Worm (Caenorhabditis elegans) whole organism, L3 larva: Measurements from ENCODE around the gene rpc-2.

Experiments
- R02D3.7 ChIP-seq: fragments of 150-350 bp; optimal IDR thresholded peaks from 2 replicates; lab custom pipeline; 2014; ENCODE audit warnings: missing biosample characterization, missing genetic modification characterization
- ZK546.5 ChIP-seq: sonication (generic microtip); optimal IDR thresholded peaks from 2 replicates; lab custom pipeline; 2017; ENCODE audit warnings: missing biosample characterization, missing genetic modification characterization
- ama-1 ChIP-seq: fragments of 150-350 bp; optimal IDR thresholded peaks from 2 replicates; lab custom pipeline; 2018
- ceh-16 ChIP-seq: sonication (generic microtip); optimal IDR thresholded peaks from 2 replicates; lab custom pipeline; 2017; ENCODE audit warnings: missing biosample characterization, missing genetic modification characterization
- ceh-82 ChIP-seq: fragments of 150-350 bp; optimal IDR thresholded peaks from 2 replicates; lab custom pipeline; 2014; ENCODE audit warnings: missing biosample characterization, missing genetic modification characterization
- egl-27 ChIP-seq: sonication (generic microtip); optimal IDR thresholded peaks from 4 replicates; lab custom pipeline; 2017; ENCODE audit warnings: missing biosample characterization, missing genetic modification reagents, missing genetic modification characterization
- egl-5 ChIP-seq: fragments of 150-350 bp; optimal IDR thresholded peaks from 2 replicates; lab custom pipeline; 2017; ENCODE audit warnings: missing biosample characterization, missing genetic modification reagents, missing genetic modification characterization, inconsistent platforms
- elt-1 ChIP-seq: fragments of 150-350 bp; optimal IDR thresholded peaks from 2 replicates; lab custom pipeline; 2014; ENCODE audit warnings: missing biosample characterization, missing genetic modification characterization
- elt-2 ChIP-seq: sonication (generic microtip); optimal IDR thresholded peaks from 2 replicates; lab custom pipeline; 2016; ENCODE audit warnings: missing genetic modification reagents, mild to moderate bottlenecking, missing genetic modification characterization, missing compliant biosample characterization
- elt-3 ChIP-seq, 3 experiments: fragments of 150-350 bp in 1 of 3; sonication (generic microtip) in 2 of 3; optimal IDR thresholded peaks; 2 replicates in 2 of 3; 4 replicates in 1 of 3; lab custom pipeline; 2014 to 2017; ENCODE audit warnings: missing biosample characterization in 3 of 3, missing genetic modification characterization in 3 of 3
- fkh-10 ChIP-seq: sonication (generic microtip); optimal IDR thresholded peaks from 2 replicates; lab custom pipeline; 2017; ENCODE audit warnings: missing biosample characterization, missing genetic modification reagents, missing genetic modification characterization
- fkh-2 ChIP-seq: fragments of 150-350 bp; optimal IDR thresholded peaks from 2 replicates; lab custom pipeline; 2014; ENCODE audit warnings: missing biosample characterization, missing genetic modification reagents, missing genetic modification characterization
- fos-1 ChIP-seq: fragments of 150-350 bp; optimal IDR thresholded peaks from 2 replicates; lab custom pipeline; 2014; ENCODE audit warnings: missing biosample characterization, missing genetic modification characterization
- hmg-11 ChIP-seq: sonication (generic microtip); optimal IDR thresholded peaks from 2 replicates; lab custom pipeline; 2016; ENCODE audit warnings: missing genetic modification characterization, missing compliant biosample characterization
- jun-1 ChIP-seq: fragments of 150-350 bp; optimal IDR thresholded peaks from 2 replicates; lab custom pipeline; 2014; ENCODE audit warnings: missing biosample characterization, missing genetic modification reagents, missing genetic modification characterization
- lin-15B ChIP-seq: fragments of 150-350 bp; optimal IDR thresholded peaks from 2 replicates; lab custom pipeline; 2014; ENCODE audit warnings: missing biosample characterization, missing genetic modification characterization
- lin-39 ChIP-seq: fragments of 150-350 bp; optimal IDR thresholded peaks from 2 replicates; lab custom pipeline; 2018; ENCODE audit warnings: missing biosample characterization, missing genetic modification reagents, missing genetic modification characterization
- lsy-12 ChIP-seq: sonication (generic microtip); optimal IDR thresholded peaks from 2 replicates; lab custom pipeline; 2016; ENCODE audit warnings: mild to moderate bottlenecking, missing genetic modification characterization, missing compliant biosample characterization
- mdl-1 ChIP-seq: fragments of 150-350 bp; optimal IDR thresholded peaks from 2 replicates; lab custom pipeline; 2014; ENCODE audit warnings: missing biosample characterization, missing genetic modification characterization
- mml-1 ChIP-seq: fragments of 150-350 bp; sonication (generic microtip); optimal IDR thresholded peaks from 3 replicates; lab custom pipeline; 2014; ENCODE audit warnings: missing biosample characterization, missing genetic modification characterization
- nfya-1 ChIP-seq: sonication (generic microtip); optimal IDR thresholded peaks from 2 replicates; lab custom pipeline; 2017; ENCODE audit warnings: missing genetic modification characterization, mild to moderate bottlenecking, missing compliant biosample characterization, antibody characterized with exemption, moderate library complexity; ENCODE audit not compliant: insufficient read depth
- nhr-11 ChIP-seq: fragments of 150-350 bp; optimal IDR thresholded peaks from 2 replicates; lab custom pipeline; 2014; ENCODE audit warnings: missing biosample characterization, missing genetic modification characterization
- nhr-12 ChIP-seq: fragments of 150-350 bp; optimal IDR thresholded peaks from 2 replicates; lab custom pipeline; 2014; ENCODE audit warnings: missing biosample characterization, missing genetic modification characterization
- nhr-23 ChIP-seq: fragments of 150-350 bp; optimal IDR thresholded peaks from 2 replicates; lab custom pipeline; 2014; ENCODE audit warnings: missing biosample characterization, missing genetic modification reagents, missing genetic modification characterization
- nhr-237 ChIP-seq: fragments of 150-350 bp; optimal IDR thresholded peaks from 2 replicates; lab custom pipeline; 2014; ENCODE audit warnings: missing biosample characterization, missing genetic modification characterization
- nhr-25 ChIP-seq: sonication (generic microtip); optimal IDR thresholded peaks from 2 replicates; lab custom pipeline; 2017; ENCODE audit warnings: missing biosample characterization, missing genetic modification characterization
- nhr-28 ChIP-seq: fragments of 150-350 bp; optimal IDR thresholded peaks from 2 replicates; lab custom pipeline; 2014; ENCODE audit warnings: missing biosample characterization, missing genetic modification characterization
- nhr-43 ChIP-seq: sonication (generic microtip); optimal IDR thresholded peaks from 2 replicates; lab custom pipeline; 2016; ENCODE audit warnings: mild to moderate bottlenecking, missing genetic modification characterization, missing compliant biosample characterization; ENCODE audit not compliant: poor library complexity, severe bottlenecking
- pha-4 ChIP-seq: fragments of 150-350 bp; optimal IDR thresholded peaks from 2 replicates; lab custom pipeline; 2014; ENCODE audit warnings: missing biosample characterization, missing genetic modification reagents, missing genetic modification characterization
- pqm-1 ChIP-seq: fragments of 150-350 bp; optimal IDR thresholded peaks from 2 replicates; lab custom pipeline; 2017; ENCODE audit warnings: missing biosample characterization, missing genetic modification characterization, inconsistent platforms
- sea-2 ChIP-seq: fragments of 150-350 bp; sonication (generic microtip); optimal IDR thresholded peaks from 4 replicates; lab custom pipeline; 2014; ENCODE audit warnings: missing biosample characterization, missing genetic modification reagents, missing genetic modification characterization
- skn-1 ChIP-seq: fragments of 150-350 bp; optimal IDR thresholded peaks from 2 replicates; lab custom pipeline; 2014; ENCODE audit warnings: missing biosample characterization, missing genetic modification characterization
- snpc-4 ChIP-seq: fragments of 150-350 bp; optimal IDR thresholded peaks from 2 replicates; lab custom pipeline; 2014; ENCODE audit warnings: missing biosample characterization, missing genetic modification characterization
- tbx-2 ChIP-seq: sonication (generic microtip); optimal IDR thresholded peaks from 2 replicates; lab custom pipeline; 2016; ENCODE audit warnings: mild to moderate bottlenecking, missing genetic modification characterization, missing compliant biosample characterization
- unc-39 ChIP-seq: sonication (generic microtip); optimal IDR thresholded peaks from 4 replicates; lab custom pipeline; 2017; ENCODE audit warnings: missing biosample characterization, missing genetic modification characterization
- unc-62 ChIP-seq: fragments of 150-350 bp; sonication (generic microtip); optimal IDR thresholded peaks from 4 replicates; lab custom pipeline; 2014; ENCODE audit warnings: missing biosample characterization, missing genetic modification reagents, missing genetic modification characterization
- ztf-11 ChIP-seq: fragments of 150-350 bp; optimal IDR thresholded peaks from 2 replicates; lab custom pipeline; 2014; ENCODE audit warnings: missing biosample characterization, missing genetic modification characterization

Gene rpc-2

ce11 chrIII:5586925-5587324 is 29.8 kb downstream of the rpc-2 start, which contains the start of gene F56D2.2:
F56D2.2 (plus strand) TSS chrIII:5587263.
- TF ChIP-seq nhr-12 (no peak), tbx-2 (tag; lab: Kevin White, UChicago) (no peak), mml-1 (tag; lab: Kevin White, UChicago) (no peak), pha-4 (peak; percentile 54), fkh-10 (GFP tag; lab: Kevin White, UChicago) (no peak), fkh-2 (tag; lab: Kevin White, UChicago) (no peak), ceh-16 (tag; lab: Kevin White, UChicago) (no peak), nhr-237 (tag; lab: Kevin White, UChicago) (no peak), lsy-12 (tag; lab: Kevin White, UChicago) (no peak), lin-15B (peak; percentile 39)

ce11 chrIII:5588746-5589145 is 31.6 kb downstream of the rpc-2 start:
- no peak for TF ChIP-seq ztf-11 (tag; lab: Kevin White, UChicago)
- no peak for TF ChIP-seq fkh-10 (GFP tag; lab: Kevin White, UChicago)
- TF ChIP-seq jun-1 (tag; lab: Kevin White, UChicago): no peak
- TF ChIP-seq lin-15B: no peak

ce11 chrIII:5591668-5592149 is 34.5 kb downstream of the rpc-2 start, which contains the start of the genes ddx-15 and ucr-1:
ddx-15 (minus strand) TSS chrIII:5591718.
ucr-1 (plus strand) TSS chrIII:5592135.
- TF ChIP-seq jun-1 (tag; lab: Kevin White, UChicago): no peak
- peak; percentile 96 for TF ChIP-seq lin-39
- peak; percentile 67 for TF ChIP-seq nhr-23 (tag; lab: Kevin White, UChicago)
- no peak for TF ChIP-seq fkh-10 (GFP tag; lab: Kevin White, UChicago)
- TF ChIP-seq hmg-11 (tag; lab: Kevin White, UChicago): peak; percentile 20
- TF ChIP-seq lin-15B: peak; percentile 89
- peak; percentile 24 for TF ChIP-seq egl-5
- peak; percentile 64 for TF ChIP-seq pqm-1 (tag; lab: Kevin White, UChicago)
- peak; percentile 88 for TF ChIP-seq R02D3.7
- peak; percentile 80 for TF ChIP-seq nfya-1 (tag; lab: Kevin White, UChicago)
- no peak for TF ChIP-seq skn-1 (tag; lab: Kevin White, UChicago)
- TF ChIP-seq snpc-4: peak; percentile 67
- peak; percentile 28 for TF ChIP-seq elt-2 (tag; lab: Kevin White, UChicago)
- TF ChIP-seq mdl-1: no peak
- TF ChIP-seq nhr-25 (tag; lab: Kevin White, UChicago): peak; percentile 56
- peak; percentile 85 for TF ChIP-seq pha-4
- no peak for TF ChIP-seq fkh-2 (tag; lab: Kevin White, UChicago)
- no peak for TF ChIP-seq fos-1 (tag; lab: Kevin White, UChicago)

- TF ChIP-seq nhr-23 (tag; lab: Kevin White, UChicago) (peak; percentile 33), nfya-1 (tag; lab: Kevin White, UChicago) (peak; percentile 51), ama-1 (lab: Kevin White, UChicago) (peak; percentile 47), nhr-11 (tag; lab: Kevin White, UChicago) (no peak), nhr-25 (tag; lab: Kevin White, UChicago) (peak; percentile 84), lin-15B (no peak)
- TF ChIP-seq, all 47 proteins: peak for 4
Measured at ce11 chrIII:5594350-5594749, 37.2 kb downstream of the rpc-2 start.

- TF ChIP-seq jun-1 (tag; lab: Kevin White, UChicago): no peak
- TF ChIP-seq pha-4: peak; percentile 41
Measured at ce11 chrIII:5595445-5595844, 38.3 kb downstream of the rpc-2 start, which contains the start of gene ced-6. ced-6 (plus strand) TSS chrIII:5595771.

ce11 chrIII:5599958-5600357 is 42.8 kb downstream of the rpc-2 start, which contains the start of gene wdr-37:
wdr-37 (minus strand) TSS chrIII:5600058.
- no peak for TF ChIP-seq hmg-11 (tag; lab: Kevin White, UChicago)

ce11 chrIII:5601999-5602398 is 44.8 kb downstream of the rpc-2 start:
- TF ChIP-seq lsy-12 (tag; lab: Kevin White, UChicago): peak; percentile 77
- TF ChIP-seq nhr-12: no peak
- peak; percentile 49 for TF ChIP-seq egl-27
- TF ChIP-seq mdl-1: no peak
- TF ChIP-seq nhr-43 (tag; lab: Kevin White, UChicago): peak; percentile 86
- no peak for TF ChIP-seq unc-39
- no peak for TF ChIP-seq unc-62 (GFP tag; lab: Kevin White, UChicago)
- no peak for TF ChIP-seq elt-1 (tag; lab: Kevin White, UChicago)
- TF ChIP-seq skn-1 (tag; lab: Kevin White, UChicago): peak; percentile 51
- peak; percentile 50 for TF ChIP-seq nfya-1 (tag; lab: Kevin White, UChicago)
- no peak for TF ChIP-seq nhr-237 (tag; lab: Kevin White, UChicago)
- no peak for TF ChIP-seq ceh-82 (tag; lab: Kevin White, UChicago)
- peak; percentile 8 for TF ChIP-seq egl-5
- peak; percentile 16 for TF ChIP-seq jun-1 (tag; lab: Kevin White, UChicago)
- TF ChIP-seq elt-2 (tag; lab: Kevin White, UChicago): peak; percentile 57
- TF ChIP-seq elt-3 (tag; optimal IDR thresholded peaks at IDR 0.05; lab: Kevin White, UChicago): peak in 1 of 3 experiments; percentile 10
- TF ChIP-seq fos-1 (tag; lab: Kevin White, UChicago): no peak
- peak; percentile 56 for TF ChIP-seq tbx-2 (tag; lab: Kevin White, UChicago)
- TF ChIP-seq ZK546.5 (tag; lab: Kevin White, UChicago): no peak
- TF ChIP-seq sea-2 (GFP tag; lab: Kevin White, UChicago): no peak
- TF ChIP-seq mml-1 (tag; lab: Kevin White, UChicago): no peak
- TF ChIP-seq R02D3.7: peak; percentile 33
- no peak for TF ChIP-seq nhr-28 (tag; lab: Kevin White, UChicago)
- TF ChIP-seq fkh-10 (GFP tag; lab: Kevin White, UChicago): no peak
